Worm (Caenorhabditis elegans) whole organism, young adult: Measurements from ENCODE around the gene ubh-2.

Source experiments
- T26A5.8 ChIP-seq: sonication (generic microtip); optimal IDR thresholded peaks from 2 replicates; lab custom pipeline; 2016; ENCODE audit warnings: missing genetic modification characterization, missing compliant biosample characterization
- Y67H2A.10 ChIP-seq: fragments of 200-800 bp; sonication (Bioruptor generic); conservative IDR thresholded peaks from 2 replicates; pipeline ENCODE4 v1.3.6; 2022; ENCODE audit warnings: missing genetic modification reagents, missing genetic modification characterization, missing compliant biosample characterization
- akir-1 ChIP-seq: fragments of 200-800 bp; sonication (Bioruptor generic); optimal IDR thresholded peaks from 2 replicates; lab custom pipeline; 2018; ENCODE audit warnings: mild to moderate bottlenecking, missing genetic modification characterization, moderate library complexity, missing compliant biosample characterization
- ama-1 ChIP-seq, 3 experiments: fragments of 150-350 bp in 1 of 3; sonication (generic microtip) in 2 of 3; optimal IDR thresholded peaks; 2 replicates each; lab custom pipeline; 2014 to 2018; ENCODE audit warnings: missing biosample characterization in 2 of 3, missing genetic modification characterization in 2 of 3, missing genetic modification reagents in 2 of 3
- ccch-3 ChIP-seq: fragments of 200-800 bp; sonication (Bioruptor generic); optimal IDR thresholded peaks from 2 replicates; lab custom pipeline; 2018; ENCODE audit warnings: mild to moderate bottlenecking, missing genetic modification characterization, missing compliant biosample characterization
- ceh-58 ChIP-seq: fragments of 200-800 bp; sonication (Bioruptor generic); IDR thresholded peaks from 2 replicates; pipeline ENCODE4 v1.3.6; 2022; ENCODE audit warnings: missing genetic modification characterization, missing compliant biosample characterization
- lsy-27 ChIP-seq: sonication (generic microtip); optimal IDR thresholded peaks from 2 replicates; lab custom pipeline; 2017; ENCODE audit warnings: missing genetic modification characterization, mild to moderate bottlenecking, missing compliant biosample characterization, antibody characterized with exemption, missing genotype, borderline replicate concordance; ENCODE audit not compliant: insufficient read depth
- nfya-1 ChIP-seq: sonication (generic microtip); optimal IDR thresholded peaks from 2 replicates; lab custom pipeline; 2017; ENCODE audit warnings: antibody characterized with exemption, missing compliant biosample characterization, missing genetic modification characterization, borderline replicate concordance; ENCODE audit not compliant: insufficient read depth
- pha-4 ChIP-seq: fragments of 150-350 bp; sonication (generic microtip); optimal IDR thresholded peaks from 2 replicates; lab custom pipeline; 2014; ENCODE audit warnings: missing biosample characterization, missing genetic modification reagents, missing genetic modification characterization
- snpc-4 ChIP-seq, 5 experiments: fragments of 150-350 bp in 1 of 5; sonication (generic microtip) in 4 of 5; optimal IDR thresholded peaks; 2 replicates each; lab custom pipeline; 2014 to 2018; ENCODE audit warnings: missing genetic modification characterization in 5 of 5, missing biosample characterization in 3 of 5, antibody characterized with exemption in 2 of 5, mild to moderate bottlenecking in 2 of 5, missing compliant biosample characterization in 2 of 5, missing genotype in 2 of 5, moderate library complexity in 2 of 5, missing genetic modification reagents in 1 of 5

ce11 chrV:6464238-6464637 lies 45.4 kb downstream of the ubh-2 start:
- TF ChIP-seq nfya-1 (tag; lab: Kevin White, UChicago) (no peak), ccch-3 (GFP tag; lab: Kevin White, UChicago) (no peak), pha-4 (tag; lab: Kevin White, UChicago) (no peak), ama-1 (optimal IDR thresholded peaks at IDR 0.05; lab: Kevin White, UChicago) (no peak), ama-1 (GFP tag; optimal IDR thresholded peaks at IDR 0.05; lab: Kevin White, UChicago) (no peak), snpc-4 (GFP tag; optimal IDR thresholded peaks at IDR 0.05; lab: Kevin White, UChicago) (no peak), snpc-4 (tag; optimal IDR thresholded peaks at IDR 0.05; lab: Kevin White, UChicago) (no peak), Y67H2A.10 (GFP tag; lab: Robert Waterston, UW) (no peak), akir-1 (GFP tag; lab: Kevin White, UChicago) (no peak), T26A5.8 (no peak), lsy-27 (no peak), ceh-58 (no peak)
